Worm (Caenorhabditis elegans) whole organism, late embryonic: ENCODE measurements around the gene Y58A7A.1.

Source experiments
- C08G9.2 ChIP-seq: sonication (generic microtip); optimal IDR thresholded peaks from 2 replicates; lab custom pipeline; 2016; ENCODE audit warnings: mild to moderate bottlenecking, missing genetic modification characterization, moderate library complexity, missing compliant biosample characterization
- C38D4.7 ChIP-seq: fragments of 200-800 bp; sonication (Bioruptor generic); optimal IDR thresholded peaks from 2 replicates; lab custom pipeline; 2018; ENCODE audit warnings: mild to moderate bottlenecking, missing genetic modification characterization, moderate library complexity, missing compliant biosample characterization
- F13H6.1 ChIP-seq: sonication (generic microtip); optimal IDR thresholded peaks from 2 replicates; lab custom pipeline; 2016; ENCODE audit warnings: missing genetic modification characterization, missing compliant biosample characterization
- K02D7.2 ChIP-seq: sonication (generic microtip); optimal IDR thresholded peaks from 2 replicates; lab custom pipeline; 2017; ENCODE audit warnings: mild to moderate bottlenecking, missing genetic modification characterization, missing compliant biosample characterization
- K09A11.1 ChIP-seq: sonication (generic microtip); optimal IDR thresholded peaks from 2 replicates; lab custom pipeline; 2017; ENCODE audit warnings: antibody characterized with exemption, mild to moderate bottlenecking, missing genetic modification characterization, missing compliant biosample characterization; ENCODE audit not compliant: insufficient read depth
- T23F11.4 ChIP-seq: fragments of 200-800 bp; sonication (Bioruptor generic); optimal IDR thresholded peaks from 2 replicates; lab custom pipeline; 2018; ENCODE audit warnings: mild to moderate bottlenecking, missing genetic modification characterization, missing compliant biosample characterization
- ahr-1 ChIP-seq: sonication (generic microtip); optimal IDR thresholded peaks from 2 replicates; lab custom pipeline; 2016; ENCODE audit warnings: missing genetic modification characterization, missing compliant biosample characterization
- ama-1 ChIP-seq: fragments of 150-350 bp; optimal IDR thresholded peaks from 2 replicates; lab custom pipeline; 2014
- ceh-14 ChIP-seq: sonication (generic microtip); optimal IDR thresholded peaks from 2 replicates; lab custom pipeline; 2016; ENCODE audit warnings: missing genotype, missing genetic modification characterization, missing compliant biosample characterization
- ceh-18 ChIP-seq: sonication (generic microtip); optimal IDR thresholded peaks from 2 replicates; lab custom pipeline; 2016; ENCODE audit warnings: missing genetic modification characterization, missing compliant biosample characterization
- ceh-2 ChIP-seq: sonication (generic microtip); optimal IDR thresholded peaks from 2 replicates; lab custom pipeline; 2016; ENCODE audit warnings: missing genotype, missing genetic modification characterization, missing compliant biosample characterization
- ceh-24 ChIP-seq: sonication (generic microtip); optimal IDR thresholded peaks from 2 replicates; lab custom pipeline; 2016; ENCODE audit warnings: mild to moderate bottlenecking, missing genetic modification characterization, missing compliant biosample characterization
- ceh-30 ChIP-seq: fragments of 150-350 bp; optimal IDR thresholded peaks from 2 replicates; lab custom pipeline; 2014; ENCODE audit warnings: missing biosample characterization, missing genetic modification characterization
- ceh-31 ChIP-seq: sonication (generic microtip); optimal IDR thresholded peaks from 2 replicates; lab custom pipeline; 2016; ENCODE audit warnings: missing genetic modification characterization, missing compliant biosample characterization
- ceh-34 ChIP-seq: sonication (generic microtip); optimal IDR thresholded peaks from 2 replicates; lab custom pipeline; 2016; ENCODE audit warnings: mild to moderate bottlenecking, missing genetic modification characterization, missing compliant biosample characterization
- ceh-45 ChIP-seq: fragments of 200-800 bp; sonication (Bioruptor generic); IDR thresholded peaks from 2 replicates; pipeline ENCODE4 v1.3.6; 2022; ENCODE audit warnings: missing genetic modification reagents, missing genetic modification characterization, missing compliant biosample characterization
- ceh-6 ChIP-seq: fragments of 200-800 bp; sonication (Bioruptor generic); optimal IDR thresholded peaks from 2 replicates; lab custom pipeline; 2018; ENCODE audit warnings: mild to moderate bottlenecking, missing genetic modification characterization, missing compliant biosample characterization
- che-1 ChIP-seq: sonication (generic microtip); optimal IDR thresholded peaks from 2 replicates; lab custom pipeline; 2016; ENCODE audit warnings: mild to moderate bottlenecking, missing genetic modification characterization, missing compliant biosample characterization
- dve-1 ChIP-seq: sonication (generic microtip); optimal IDR thresholded peaks from 2 replicates; lab custom pipeline; 2017; ENCODE audit warnings: antibody characterized with exemption, mild to moderate bottlenecking, missing genetic modification characterization, missing compliant biosample characterization
- elt-2 ChIP-seq: sonication (generic microtip); optimal IDR thresholded peaks from 2 replicates; lab custom pipeline; 2016; ENCODE audit warnings: missing genetic modification reagents, missing genetic modification characterization, missing compliant biosample characterization
- elt-4 ChIP-seq: sonication (generic microtip); optimal IDR thresholded peaks from 2 replicates; lab custom pipeline; 2016; ENCODE audit warnings: missing genetic modification characterization, missing compliant biosample characterization
- ets-4 ChIP-seq: sonication (generic microtip); optimal IDR thresholded peaks from 2 replicates; lab custom pipeline; 2016; ENCODE audit warnings: missing genetic modification characterization, missing compliant biosample characterization
- eyg-1 ChIP-seq: sonication (generic microtip); optimal IDR thresholded peaks from 2 replicates; lab custom pipeline; 2016; ENCODE audit warnings: missing genotype, missing genetic modification characterization, missing compliant biosample characterization
- fax-1 ChIP-seq: sonication (generic microtip); optimal IDR thresholded peaks from 2 replicates; lab custom pipeline; 2016; ENCODE audit warnings: missing genotype, missing genetic modification characterization, missing compliant biosample characterization
- fkh-10 ChIP-seq: fragments of 150-350 bp; optimal IDR thresholded peaks from 2 replicates; lab custom pipeline; 2014; ENCODE audit warnings: missing biosample characterization, missing genetic modification reagents, missing genetic modification characterization
- fkh-6 ChIP-seq: sonication (generic microtip); optimal IDR thresholded peaks from 2 replicates; lab custom pipeline; 2016; ENCODE audit warnings: missing genetic modification characterization, missing compliant biosample characterization
- gmeb-2 ChIP-seq: sonication (generic microtip); optimal IDR thresholded peaks from 2 replicates; lab custom pipeline; 2016; ENCODE audit warnings: missing genetic modification characterization, inconsistent platforms, missing compliant biosample characterization
- hlh-6 ChIP-seq: sonication (generic microtip); optimal IDR thresholded peaks from 2 replicates; lab custom pipeline; 2016; ENCODE audit warnings: missing genotype, missing genetic modification characterization, missing compliant biosample characterization
- lim-6 ChIP-seq: sonication (generic microtip); optimal IDR thresholded peaks from 2 replicates; lab custom pipeline; 2016; ENCODE audit warnings: missing genetic modification characterization, missing compliant biosample characterization
- lin-11 ChIP-seq: fragments of 200-800 bp; sonication (Bioruptor generic); optimal IDR thresholded peaks from 2 replicates; lab custom pipeline; 2018; ENCODE audit warnings: mild to moderate bottlenecking, missing genetic modification characterization, missing compliant biosample characterization
- madf-2 ChIP-seq: sonication (generic microtip); optimal IDR thresholded peaks from 2 replicates; lab custom pipeline; 2017; ENCODE audit warnings: missing genetic modification characterization, missing compliant biosample characterization
- mec-3 ChIP-seq: sonication (generic microtip); optimal IDR thresholded peaks from 2 replicates; lab custom pipeline; 2016; ENCODE audit warnings: borderline replicate concordance, missing genetic modification characterization, missing compliant biosample characterization
- nfya-1 ChIP-seq: sonication (generic microtip); optimal IDR thresholded peaks from 2 replicates; lab custom pipeline; 2017; ENCODE audit warnings: missing genetic modification characterization, mild to moderate bottlenecking, missing compliant biosample characterization, antibody characterized with exemption, moderate library complexity
- odd-2 ChIP-seq: sonication (generic microtip); optimal IDR thresholded peaks from 2 replicates; lab custom pipeline; 2017; ENCODE audit warnings: antibody characterized with exemption, mild to moderate bottlenecking, missing genetic modification characterization, missing compliant biosample characterization
- pag-3 ChIP-seq: sonication (generic microtip); optimal IDR thresholded peaks from 2 replicates; lab custom pipeline; 2016; ENCODE audit warnings: missing compliant biosample characterization, missing genetic modification characterization, borderline replicate concordance
- pax-1 ChIP-seq: fragments of 150-350 bp; optimal IDR thresholded peaks from 2 replicates; lab custom pipeline; 2014; ENCODE audit warnings: missing biosample characterization, missing genetic modification characterization
- pha-4 ChIP-seq: fragments of 150-350 bp; optimal IDR thresholded peaks from 2 replicates; lab custom pipeline; 2018; ENCODE audit warnings: missing biosample characterization, missing genetic modification reagents, missing genetic modification characterization
- rnt-1 ChIP-seq: sonication (generic microtip); optimal IDR thresholded peaks from 2 replicates; lab custom pipeline; 2016; ENCODE audit warnings: missing genetic modification characterization, missing compliant biosample characterization
- sdc-2 ChIP-seq: sonication (generic microtip); optimal IDR thresholded peaks from 2 replicates; lab custom pipeline; 2016; ENCODE audit warnings: missing genotype, missing genetic modification characterization, missing compliant biosample characterization
- sox-4 ChIP-seq: sonication (generic microtip); optimal IDR thresholded peaks from 2 replicates; lab custom pipeline; 2017; ENCODE audit warnings: mild to moderate bottlenecking, missing genetic modification characterization, inconsistent platforms, missing compliant biosample characterization
- syd-9 ChIP-seq: sonication (generic microtip); optimal IDR thresholded peaks from 2 replicates; lab custom pipeline; 2016; ENCODE audit warnings: mild to moderate bottlenecking, missing genetic modification characterization, moderate library complexity, missing compliant biosample characterization
- tbx-2 ChIP-seq: sonication (generic microtip); optimal IDR thresholded peaks from 2 replicates; lab custom pipeline; 2016; ENCODE audit warnings: missing genetic modification characterization, missing compliant biosample characterization
- tbx-7 ChIP-seq: sonication (generic microtip); optimal IDR thresholded peaks from 2 replicates; lab custom pipeline; 2016; ENCODE audit warnings: missing genotype, missing genetic modification characterization, missing compliant biosample characterization
- ttx-3 ChIP-seq: sonication (generic microtip); optimal IDR thresholded peaks from 2 replicates; lab custom pipeline; 2016; ENCODE audit warnings: missing genetic modification reagents, missing genetic modification characterization, missing compliant biosample characterization
- unc-3 ChIP-seq, 2 experiments: fragments of 200-800 bp in 1 of 2; sonication (Bioruptor generic) in 1 of 2; sonication (generic microtip) in 1 of 2; conservative IDR thresholded peaks in 1 of 2; optimal IDR thresholded peaks in 1 of 2; 2 replicates each; pipeline versions ENCODE4 v1.3.6 to Lab custom; 2016 to 2022; ENCODE audit warnings: missing compliant biosample characterization in 2 of 2, missing genetic modification characterization in 2 of 2, missing genetic modification reagents in 1 of 2
- unc-42 ChIP-seq: sonication (generic microtip); optimal IDR thresholded peaks from 2 replicates; lab custom pipeline; 2016; ENCODE audit warnings: missing genotype, missing genetic modification characterization, missing compliant biosample characterization

The Y58A7A.1 gene

ce11 chrV:5052233-5052632, 17.1 kb downstream of the Y58A7A.1 start, which contains the start of gene K11D12.12:
K11D12.12 (plus strand) TSS chrV:5052261.
- TF ChIP-seq hlh-6 (tag; lab: Kevin White, UChicago) = no peak
- TF ChIP-seq elt-2 = no peak
- no peak for TF ChIP-seq eyg-1 (tag; lab: Kevin White, UChicago)
- no peak for TF ChIP-seq madf-2 (tag; lab: Kevin White, UChicago)
- no peak for TF ChIP-seq ceh-31 (tag; lab: Kevin White, UChicago)
- TF ChIP-seq sox-4 (tag; lab: Kevin White, UChicago) = no peak
- no peak for TF ChIP-seq ceh-2 (tag; lab: Kevin White, UChicago)
- TF ChIP-seq dve-1 (tag; lab: Kevin White, UChicago) = no peak
- no peak for TF ChIP-seq odd-2 (tag; lab: Kevin White, UChicago)

ce11 chrV:5050073-5050599, 19.2 kb downstream of the Y58A7A.1 start:
- TF ChIP-seq ceh-45 (GFP tag; lab: Robert Waterston, UW) (no peak), pha-4 (tag; lab: Kevin White, UChicago) (no peak)

- no peak for TF ChIP-seq ceh-6
- TF ChIP-seq dve-1 (tag; lab: Kevin White, UChicago) = peak; percentile 82
- TF ChIP-seq C08G9.2 = peak; percentile 1
- TF ChIP-seq K02D7.2 = no peak
- TF ChIP-seq madf-2 (tag; lab: Kevin White, UChicago) = peak; percentile 61
- peak; percentile 90 for TF ChIP-seq unc-42 (tag; lab: Kevin White, UChicago)
- no peak for TF ChIP-seq pag-3
- no peak for TF ChIP-seq gmeb-2 (tag; lab: Kevin White, UChicago)
- TF ChIP-seq C38D4.7 = no peak
- no peak for TF ChIP-seq fkh-6 (tag; lab: Kevin White, UChicago)
- peak; percentile 82 for TF ChIP-seq tbx-2 (tag; lab: Kevin White, UChicago)
- no peak for TF ChIP-seq ttx-3 (tag; lab: Kevin White, UChicago)
- peak; percentile 35 for TF ChIP-seq syd-9
- TF ChIP-seq che-1 (tag; lab: Kevin White, UChicago) = no peak
- TF ChIP-seq sdc-2 = no peak
- no peak for TF ChIP-seq ceh-24 (tag; lab: Kevin White, UChicago)
- peak; percentile 72 for TF ChIP-seq ets-4 (tag; lab: Kevin White, UChicago)
- TF ChIP-seq elt-4 = no peak
- peak; percentile 25 for TF ChIP-seq elt-2
- no peak for TF ChIP-seq ahr-1
- TF ChIP-seq ceh-34 (tag; lab: Kevin White, UChicago) = peak; percentile 78
- TF ChIP-seq pax-1 (tag; lab: Kevin White, UChicago) = peak; percentile 48
- no peak for TF ChIP-seq lin-11 (tag; lab: Kevin White, UChicago)
- TF ChIP-seq tbx-7 (tag; lab: Kevin White, UChicago) = no peak
- peak; percentile 91 for TF ChIP-seq rnt-1 (tag; lab: Kevin White, UChicago)
- peak; percentile 89 for TF ChIP-seq ceh-31 (tag; lab: Kevin White, UChicago)
- TF ChIP-seq mec-3 (tag; lab: Kevin White, UChicago) = no peak
- TF ChIP-seq unc-3 (GFP tag; conservative IDR thresholded peaks at IDR 0.05; lab: Robert Waterston, UW) = peak; percentile 9; the same call in 1 of the 2 replicates
- TF ChIP-seq unc-3 (tag; optimal IDR thresholded peaks at IDR 0.05; lab: Kevin White, UChicago) = no peak
- no peak for TF ChIP-seq T23F11.4 (GFP tag; lab: Kevin White, UChicago)
- TF ChIP-seq ceh-14 (tag; lab: Kevin White, UChicago) = peak; percentile 66
- peak; percentile 35 for TF ChIP-seq ama-1
- 0 out of 2 replicates have a peak, but pooled peaks have one; percentile 22 for TF ChIP-seq ceh-45 (GFP tag; lab: Robert Waterston, UW)
- TF ChIP-seq pha-4 (tag; lab: Kevin White, UChicago) = no peak
- peak; percentile 84 for TF ChIP-seq nfya-1 (tag; lab: Kevin White, UChicago)
- TF ChIP-seq fkh-10 (GFP tag; lab: Kevin White, UChicago) = no peak
- TF ChIP-seq ceh-30 (tag; lab: Kevin White, UChicago) = no peak
- peak; percentile 24 for TF ChIP-seq lim-6
- peak; percentile 93 for TF ChIP-seq ceh-18 (tag; lab: Kevin White, UChicago)
- TF ChIP-seq F13H6.1 (tag; lab: Kevin White, UChicago) = peak; percentile 68
- peak; percentile 29 for TF ChIP-seq K09A11.1 (tag; lab: Kevin White, UChicago)
- TF ChIP-seq hlh-6 (tag; lab: Kevin White, UChicago) = no peak
- TF ChIP-seq fax-1 = no peak
Measured at ce11 chrV:5049333-5049942, 19.9 kb downstream of the Y58A7A.1 start, which contains the start of the genes pqn-51 and K11D12.14. pqn-51 (plus strand) TSS chrV:5049607. K11D12.14 (plus strand) TSS chrV:5049636.
